Fruit fly (Drosophila melanogaster) whole organism, embryonic: ENCODE data around the gene eco.

Source experiments
- BEAF-32 ChIP-seq: fragments of 200-800 bp; sonication (Bioruptor generic); optimal IDR thresholded peaks from 3 replicates; lab custom pipeline; 2017; ENCODE audit warnings: missing biosample characterization, missing genetic modification characterization, mild to moderate bottlenecking, moderate library complexity, missing genetic modification reagents
- Bgb ChIP-seq: fragments of 200-800 bp; sonication (Bioruptor generic); IDR thresholded peaks from 2 replicates; pipeline ENCODE4 v1.3.6; 2022; ENCODE audit warnings: missing biosample characterization, missing genetic modification characterization; ENCODE audit not compliant: partially characterized antibody
- CG11247 ChIP-seq: fragments of 200-800 bp; sonication (Bioruptor generic); IDR thresholded peaks from 2 replicates; pipeline ENCODE4 v1.3.6; 2022; ENCODE audit warnings: missing biosample characterization, missing genetic modification characterization
- CG11504 ChIP-seq: fragments of 200-800 bp; sonication (Bioruptor generic); optimal IDR thresholded peaks from 3 replicates; lab custom pipeline; 2019; ENCODE audit warnings: missing biosample characterization, mild to moderate bottlenecking, missing genetic modification characterization, moderate library complexity
- CG11560 ChIP-seq: fragments of 200-800 bp; sonication (Bioruptor generic); IDR thresholded peaks from 3 replicates; pipeline ENCODE4 v1.3.6; 2022; ENCODE audit warnings: missing biosample characterization, missing genetic modification characterization
- CG13123 ChIP-seq: fragments of 200-800 bp; sonication (Bioruptor generic); optimal IDR thresholded peaks from 2 replicates; lab custom pipeline; 2016; ENCODE audit warnings: missing biosample characterization, missing genetic modification characterization
- CG13296 ChIP-seq: fragments of 200-800 bp; sonication (Bioruptor generic); optimal IDR thresholded peaks from 3 replicates; lab custom pipeline; 2018; ENCODE audit warnings: missing biosample characterization, mild to moderate bottlenecking, missing genetic modification characterization
- CG14014 ChIP-seq: fragments of 200-800 bp; sonication (Bioruptor generic); IDR thresholded peaks from 2 replicates; pipeline ENCODE4 v1.3.6; 2022; ENCODE audit warnings: missing biosample characterization, missing genetic modification characterization
- CG14441 ChIP-seq: fragments of 200-800 bp; sonication (Bioruptor generic); IDR thresholded peaks from 2 replicates; pipeline ENCODE4 v1.3.6; 2022; ENCODE audit warnings: missing biosample characterization, missing genetic modification characterization
- CG1529 ChIP-seq: fragments of 200-800 bp; sonication (Bioruptor generic); optimal IDR thresholded peaks from 3 replicates; lab custom pipeline; 2018; ENCODE audit warnings: missing biosample characterization, missing genetic modification characterization
- CG15479 ChIP-seq: fragments of 200-800 bp; sonication (Bioruptor generic); optimal IDR thresholded peaks from 3 replicates; lab custom pipeline; 2019; ENCODE audit warnings: missing biosample characterization, mild to moderate bottlenecking, missing genetic modification characterization, moderate library complexity
- CG1602 ChIP-seq: fragments of 200-800 bp; sonication (Bioruptor generic); optimal IDR thresholded peaks from 3 replicates; lab custom pipeline; 2016; ENCODE audit warnings: missing biosample characterization, missing genetic modification characterization
- CG16779 ChIP-seq: fragments of 200-800 bp; sonication (Bioruptor generic); IDR thresholded peaks from 2 replicates; pipeline ENCODE4 v1.3.6; 2022; ENCODE audit warnings: missing biosample characterization, missing genetic modification characterization
- CG17829 ChIP-seq: fragments of 200-800 bp; optimal IDR thresholded peaks from 2 replicates; lab custom pipeline; 2019; ENCODE audit warnings: missing biosample characterization, mild to moderate bottlenecking, missing genetic modification characterization, moderate library complexity
- CG30403 ChIP-seq: fragments of 200-800 bp; sonication (Bioruptor generic); optimal IDR thresholded peaks from 3 replicates; lab custom pipeline; 2016; ENCODE audit warnings: missing biosample characterization, missing genetic modification characterization
- CG34224 ChIP-seq: fragments of 200-800 bp; sonication (Bioruptor generic); IDR thresholded peaks from 3 replicates; pipeline ENCODE4 v1.3.6; 2022; ENCODE audit warnings: missing biosample characterization, missing genetic modification characterization; ENCODE audit not compliant: partially characterized antibody
- CG34376 ChIP-seq: fragments of 200-800 bp; sonication (Bioruptor generic); optimal IDR thresholded peaks from 2 replicates; lab custom pipeline; 2018; ENCODE audit warnings: missing biosample characterization, mild to moderate bottlenecking, missing genetic modification characterization
- CG6683 ChIP-seq: fragments of 200-800 bp; sonication (Bioruptor generic); optimal IDR thresholded peaks from 2 replicates; lab custom pipeline; 2017; ENCODE audit warnings: missing biosample characterization, mild to moderate bottlenecking, missing genetic modification characterization, missing genetic modification reagents
- CG9797 ChIP-seq: fragments of 200-800 bp; sonication (Bioruptor generic); optimal IDR thresholded peaks from 3 replicates; lab custom pipeline; 2018; ENCODE audit warnings: missing biosample characterization, mild to moderate bottlenecking, missing genetic modification characterization
- CG9876 ChIP-seq: fragments of 200-800 bp; sonication (Bioruptor generic); optimal IDR thresholded peaks from 2 replicates; lab custom pipeline; 2016; ENCODE audit warnings: missing biosample characterization, missing genetic modification characterization
- CTCF ChIP-seq: fragments of 200-800 bp; sonication (Bioruptor generic); optimal IDR thresholded peaks from 2 replicates; lab custom pipeline; 2017; ENCODE audit warnings: missing biosample characterization, mild to moderate bottlenecking, missing genetic modification characterization, moderate library complexity
- Ets97D ChIP-seq: fragments of 200-800 bp; sonication (Bioruptor generic); optimal IDR thresholded peaks from 3 replicates; lab custom pipeline; 2016; ENCODE audit warnings: missing biosample characterization, missing genetic modification characterization
- MESR4 ChIP-seq: fragments of 200-800 bp; sonication (Bioruptor generic); optimal IDR thresholded peaks from 2 replicates; lab custom pipeline; 2018; ENCODE audit warnings: missing biosample characterization, mild to moderate bottlenecking, missing genetic modification characterization, moderate library complexity
- Neu2 ChIP-seq: fragments of 200-800 bp; sonication (Bioruptor generic); optimal IDR thresholded peaks from 3 replicates; lab custom pipeline; 2016; ENCODE audit warnings: missing biosample characterization, missing genetic modification characterization, borderline replicate concordance
- Oli ChIP-seq: fragments of 200-800 bp; sonication (Bioruptor generic); optimal IDR thresholded peaks from 2 replicates; lab custom pipeline; 2018; ENCODE audit warnings: missing biosample characterization, mild to moderate bottlenecking, missing genetic modification characterization, moderate library complexity
- Pdp1 ChIP-seq, 2 experiments: fragments of 200-800 bp; sonication (Bioruptor generic); optimal IDR thresholded peaks; 3 replicates each; lab custom pipeline; 2016; ENCODE audit warnings: missing biosample characterization in 2 of 2, missing genetic modification characterization in 2 of 2, mild to moderate bottlenecking in 1 of 2, moderate library complexity in 1 of 2
- Sry-δ ChIP-seq: fragments of 200-800 bp; sonication (Bioruptor generic); optimal IDR thresholded peaks from 2 replicates; lab custom pipeline; 2016; ENCODE audit warnings: missing biosample characterization, missing genetic modification characterization
- Xbp1 ChIP-seq: fragments of 200-800 bp; sonication (Bioruptor generic); optimal IDR thresholded peaks from 3 replicates; lab custom pipeline; 2016; ENCODE audit warnings: missing biosample characterization, mild to moderate bottlenecking, missing genetic modification characterization
- abd-A ChIP-seq: fragments of 200-800 bp; sonication (Bioruptor generic); optimal IDR thresholded peaks from 3 replicates; lab custom pipeline; 2019; ENCODE audit warnings: missing biosample characterization, mild to moderate bottlenecking, missing genetic modification characterization, moderate library complexity
- bab2 ChIP-seq: fragments of 200-800 bp; sonication (Bioruptor generic); optimal IDR thresholded peaks from 2 replicates; lab custom pipeline; 2016; ENCODE audit warnings: missing biosample characterization, missing genetic modification characterization
- cwo ChIP-seq: fragments of 200-800 bp; sonication (Bioruptor generic); optimal IDR thresholded peaks from 3 replicates; lab custom pipeline; 2017; ENCODE audit warnings: missing biosample characterization, missing genetic modification characterization, mild to moderate bottlenecking, moderate library complexity, missing genetic modification reagents
- dysf ChIP-seq: fragments of 200-800 bp; sonication (Bioruptor generic); IDR thresholded peaks from 3 replicates; pipeline ENCODE4 v1.3.6; 2022; ENCODE audit warnings: missing biosample characterization, missing genetic modification characterization
- exex ChIP-seq: fragments of 200-800 bp; sonication (Bioruptor generic); optimal IDR thresholded peaks from 4 replicates; lab custom pipeline; 2018; ENCODE audit warnings: missing biosample characterization, mild to moderate bottlenecking, missing genetic modification characterization, moderate library complexity
- fu2 ChIP-seq: fragments of 200-800 bp; sonication (Bioruptor generic); optimal IDR thresholded peaks from 2 replicates; lab custom pipeline; 2016; ENCODE audit warnings: missing biosample characterization, missing genetic modification characterization
- gce ChIP-seq: fragments of 200-800 bp; sonication (Bioruptor generic); IDR thresholded peaks from 3 replicates; pipeline ENCODE4 v1.3.6; 2022; ENCODE audit warnings: missing biosample characterization, missing genetic modification characterization
- lab ChIP-seq: fragments of 200-800 bp; sonication (Bioruptor generic); optimal IDR thresholded peaks from 3 replicates; lab custom pipeline; 2017; ENCODE audit warnings: missing biosample characterization, missing genetic modification characterization, mild to moderate bottlenecking, moderate library complexity, missing genetic modification reagents
- luna ChIP-seq: fragments of 200-800 bp; sonication (Bioruptor generic); optimal IDR thresholded peaks from 2 replicates; lab custom pipeline; 2016; ENCODE audit warnings: missing biosample characterization, missing genetic modification characterization
- mirr ChIP-seq: fragments of 200-800 bp; sonication (Bioruptor generic); optimal IDR thresholded peaks from 3 replicates; lab custom pipeline; 2018; ENCODE audit warnings: missing biosample characterization, mild to moderate bottlenecking, missing genetic modification characterization
- pan ChIP-seq, 4 experiments: fragments of >200 bp in 3 of 4; fragments of 200-800 bp in 1 of 4; sonication (Bioruptor generic) in 1 of 4; optimal IDR thresholded peaks in 3 of 4; IDR thresholded peaks in 1 of 4; 2 replicates each; pipeline versions ENCODE4 v1.3.6 to Lab custom; 2017 to 2022; ENCODE audit warnings: missing biosample characterization in 2 of 4, missing genetic modification characterization in 2 of 4, mixed read lengths in 1 of 4
- prd ChIP-seq, 3 experiments: fragments of >200 bp in 2 of 3; fragments of 200-800 bp in 1 of 3; sonication (Bioruptor generic) in 1 of 3; optimal IDR thresholded peaks in 2 of 3; IDR thresholded peaks in 1 of 3; 2 replicates in 2 of 3; 3 replicates in 1 of 3; pipeline versions ENCODE4 v1.3.6 to Lab custom; 2017 to 2022; ENCODE audit warnings: missing biosample characterization in 1 of 3, missing genetic modification characterization in 1 of 3
- repo ChIP-seq: fragments of 200-800 bp; sonication (Bioruptor generic); optimal IDR thresholded peaks from 2 replicates; lab custom pipeline; 2016; ENCODE audit warnings: missing biosample characterization, missing genetic modification characterization
- rib ChIP-seq: fragments of 200-800 bp; sonication (Bioruptor generic); IDR thresholded peaks from 2 replicates; pipeline ENCODE4 v1.3.6; 2022; ENCODE audit warnings: missing biosample characterization, missing genetic modification characterization
- run ChIP-seq: fragments of 200-800 bp; sonication (Bioruptor generic); optimal IDR thresholded peaks from 3 replicates; lab custom pipeline; 2018; ENCODE audit warnings: missing biosample characterization, mild to moderate bottlenecking, missing genetic modification characterization
- sr ChIP-seq: fragments of 200-800 bp; sonication (Bioruptor generic); IDR thresholded peaks from 3 replicates; pipeline ENCODE4 v1.3.6; 2022; ENCODE audit warnings: missing biosample characterization, missing genetic modification characterization
- sug ChIP-seq: fragments of 200-800 bp; optimal IDR thresholded peaks from 2 replicates; lab custom pipeline; 2019; ENCODE audit warnings: missing biosample characterization, mild to moderate bottlenecking, missing genetic modification characterization, moderate library complexity
- tap ChIP-seq: fragments of 200-800 bp; optimal IDR thresholded peaks from 3 replicates; lab custom pipeline; 2019; ENCODE audit warnings: missing biosample characterization, mild to moderate bottlenecking, missing genetic modification characterization, moderate library complexity

eco gene

dm6 chr3L:7344965-7345427 is 5.9 kb upstream of the eco start, which contains the start of gene Cln7 (continued):
- TF ChIP-seq MESR4 (GFP tag; lab: Kevin White, UChicago) (peak; percentile 72), prd (optimal IDR thresholded peaks at IDR 0.05; lab: Kevin White, UChicago) (no peak), prd (GFP tag; IDR thresholded peaks at IDR 0.05; lab: Robert Waterston, UW) (no peak), CG11247 (no peak), sr (GFP tag; lab: Robert Waterston, UW) (peak; percentile 44; the same call in 1 of the 3 replicates), run (tag; lab: Kevin White, UChicago) (no peak), CG9797 (no peak), CG11560 (tag; lab: Robert Waterston, UW) (no peak), pan (optimal IDR thresholded peaks at IDR 0.05; lab: Kevin White, UChicago) (no peak), pan (GFP tag; optimal IDR thresholded peaks at IDR 0.05 in 1 of 2, IDR thresholded peaks at IDR 0.05 in 1 of 2) (peak in 1 of 2 experiments; percentile 17), CG30403 (GFP tag; lab: Kevin White, UChicago) (no peak), dysf (GFP tag; lab: Robert Waterston, UW) (no peak; the same call in 2 of the 3 replicates), CG17829 (peak; percentile 43), CTCF (GFP tag; lab: Kevin White, UChicago) (peak; percentile 50), CG14014 (peak; percentile 44; the same call in 1 of the 2 replicates), fu2 (no peak), bab2 (GFP tag; lab: Kevin White, UChicago) (no peak), repo (GFP tag; lab: Kevin White, UChicago) (peak; percentile 20), BEAF-32 (GFP tag; lab: Kevin White, UChicago) (no peak), CG1529 (GFP tag; lab: Kevin White, UChicago) (no peak), abd-A (tag; lab: Kevin White, UChicago) (no peak), CG16779 (GFP tag; lab: Robert Waterston, UW) (0 out of 2 replicates have a peak, but pooled peaks have one; percentile 26), luna (GFP tag; lab: Kevin White, UChicago) (no peak), CG14441 (GFP tag; lab: Robert Waterston, UW) (no peak), Bgb (GFP tag; lab: Robert Waterston, UW) (peak; percentile 38; the same call in 1 of the 2 replicates), CG34224 (GFP tag; lab: Robert Waterston, UW) (no peak), rib (GFP tag; lab: Robert Waterston, UW) (peak; percentile 43; the same call in 1 of the 2 replicates), CG1602 (GFP tag; lab: Kevin White, UChicago) (no peak), Oli (tag; lab: Kevin White, UChicago) (no peak), Ets97D (peak; percentile 9), CG13123 (no peak), tap (tag; lab: Kevin White, UChicago) (no peak), Neu2 (GFP tag; lab: Kevin White, UChicago) (no peak), CG6683 (GFP tag; lab: Kevin White, UChicago) (peak; percentile 2), Sry-δ (GFP tag; lab: Kevin White, UChicago) (no peak), exex (peak; percentile 43), CG9876 (no peak), CG11504 (no peak)
- TF ChIP-seq, all 482 proteins: peak for 181

dm6 chr3L:7344001-7344400 is 4.9 kb upstream of the eco start:
- TF ChIP-seq Pdp1 (GFP tag; optimal IDR thresholded peaks at IDR 0.05; lab: Kevin White, UChicago) (peak in 1 of 2 experiments; percentile 24), CG13296 (peak; percentile 17), CG17829 (no peak), mirr (GFP tag; lab: Kevin White, UChicago) (peak; percentile 91), lab (peak; percentile 8), cwo (peak; percentile 68), Xbp1 (GFP tag; lab: Kevin White, UChicago) (no peak), exex (peak; percentile 96), CG15479 (GFP tag; lab: Kevin White, UChicago) (peak; percentile 69), gce (no peak), CG34376 (GFP tag; lab: Kevin White, UChicago) (peak; percentile 77), sug (tag; lab: Kevin White, UChicago) (peak; percentile 38)
